Fruit fly (Drosophila melanogaster) whole organism, adult: ENCODE data around the gene Vps33B.

Source experiments
- CG11617 ChIP-seq: fragments of 200-800 bp; sonication (Bioruptor generic); optimal IDR thresholded peaks from 2 replicates; lab custom pipeline; 2017; ENCODE audit warnings: mild to moderate bottlenecking, missing biosample characterization, missing genetic modification reagents, missing genetic modification characterization
- CG1620 ChIP-seq: fragments of 200-800 bp; sonication (Bioruptor generic); optimal IDR thresholded peaks from 2 replicates; lab custom pipeline; 2016; ENCODE audit warnings: missing biosample characterization, missing genetic modification characterization
- CG7045 ChIP-seq: fragments of 200-800 bp; sonication (Bioruptor generic); optimal IDR thresholded peaks from 2 replicates; lab custom pipeline; 2017; ENCODE audit warnings: missing biosample characterization, mild to moderate bottlenecking, missing genetic modification characterization
- Clk ChIP-seq: fragments of 200-800 bp; sonication (Bioruptor generic); optimal IDR thresholded peaks from 2 replicates; lab custom pipeline; 2017; ENCODE audit warnings: missing biosample characterization, missing genetic modification characterization
- Mnt ChIP-seq: fragments of 200-800 bp; sonication (Bioruptor generic); optimal IDR thresholded peaks from 2 replicates; lab custom pipeline; 2016; ENCODE audit warnings: missing biosample characterization, mild to moderate bottlenecking, missing genetic modification characterization
- bab1 ChIP-seq: fragments of 200-800 bp; sonication (Bioruptor generic); optimal IDR thresholded peaks from 3 replicates; lab custom pipeline; 2019; ENCODE audit warnings: missing biosample characterization, mild to moderate bottlenecking, missing genetic modification characterization, moderate library complexity
- cic ChIP-seq: fragments of 200-800 bp; sonication (Bioruptor generic); optimal IDR thresholded peaks from 2 replicates; lab custom pipeline; 2017; ENCODE audit warnings: missing biosample characterization, mild to moderate bottlenecking, missing genetic modification characterization, moderate library complexity
- cnc ChIP-seq, 2 experiments: fragments of >200 bp; optimal IDR thresholded peaks; 2 replicates each; lab custom pipeline; 2017
- toe ChIP-seq: fragments of 200-800 bp; sonication (Bioruptor generic); optimal IDR thresholded peaks from 2 replicates; lab custom pipeline; 2016; ENCODE audit warnings: missing biosample characterization, missing genetic modification characterization

The Vps33B gene

DNA sequence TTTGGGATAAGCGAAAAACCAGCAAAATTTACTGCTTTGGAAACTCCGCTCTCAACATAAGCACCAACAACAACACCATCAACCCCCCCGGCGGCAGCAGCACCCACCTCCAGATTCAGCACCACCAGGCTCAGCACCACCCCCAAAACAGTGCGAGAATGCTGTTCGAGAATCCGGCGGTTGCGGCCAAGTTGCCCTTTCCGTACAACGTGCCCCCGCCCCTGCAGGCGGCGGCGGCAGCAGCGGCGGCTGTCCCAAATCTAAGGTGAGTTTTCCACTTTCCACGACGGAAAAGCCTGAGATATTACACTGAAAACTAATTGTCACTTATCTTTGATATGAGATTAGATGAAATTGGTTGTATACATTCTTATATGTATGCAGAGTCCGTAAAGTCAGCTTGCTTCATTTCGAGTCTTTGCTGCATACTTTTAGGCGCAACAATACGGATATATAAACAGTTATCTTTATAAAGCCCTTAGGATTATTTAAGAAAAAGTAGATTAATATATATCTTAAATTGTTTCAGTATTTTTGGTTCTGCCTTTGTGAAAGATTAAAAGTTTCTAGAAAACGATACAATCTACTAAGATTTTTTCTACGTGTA, 46.3 kb downstream of the Vps33B start:
- TF ChIP-seq cnc (optimal IDR thresholded peaks at IDR 0.05; lab: Kevin White, UChicago) (no peak), Clk (GFP tag; lab: Kevin White, UChicago) (no peak), bab1 (GFP tag; lab: Kevin White, UChicago) (no peak), toe (GFP tag; lab: Kevin White, UChicago) (no peak), CG1620 (no peak), Mnt (no peak), cic (GFP tag; lab: Kevin White, UChicago) (no peak), CG7045 (no peak), CG11617 (GFP tag; lab: Kevin White, UChicago) (no peak)
